Worm (Caenorhabditis elegans) whole organism, mixed stage, embryonic: ENCODE measurements around the gene F35D2.3.

Experiments used
- bed-3 ChIP-seq: fragments of 200-800 bp; sonication (Bioruptor generic); optimal IDR thresholded peaks from 3 replicates; lab custom pipeline; 2018; ENCODE audit warnings: mild to moderate bottlenecking, missing genetic modification characterization, moderate library complexity, missing compliant biosample characterization
- ceh-39 ChIP-seq: fragments of 150-350 bp; optimal IDR thresholded peaks from 2 replicates; lab custom pipeline; 2014; ENCODE audit warnings: missing biosample characterization, missing genetic modification characterization
- ceh-43 ChIP-seq: fragments of 200-800 bp; sonication (Bioruptor generic); optimal IDR thresholded peaks from 2 replicates; lab custom pipeline; 2018; ENCODE audit warnings: mild to moderate bottlenecking, missing genetic modification characterization, moderate library complexity, missing compliant biosample characterization
- ceh-83 ChIP-seq: fragments of 200-800 bp; sonication (Bioruptor generic); optimal IDR thresholded peaks from 2 replicates; lab custom pipeline; 2018; ENCODE audit warnings: mild to moderate bottlenecking, missing genetic modification characterization, missing compliant biosample characterization
- ces-1 ChIP-seq: fragments of 150-350 bp; optimal IDR thresholded peaks from 2 replicates; lab custom pipeline; 2014; ENCODE audit warnings: missing biosample characterization, missing genetic modification reagents, missing genetic modification characterization
- cnd-1 ChIP-seq: fragments of 200-800 bp; sonication (Bioruptor generic); optimal IDR thresholded peaks from 2 replicates; lab custom pipeline; 2018; ENCODE audit warnings: mild to moderate bottlenecking, missing genetic modification characterization, missing compliant biosample characterization
- drap-1 ChIP-seq: fragments of 200-800 bp; sonication (Bioruptor generic); optimal IDR thresholded peaks from 3 replicates; lab custom pipeline; 2018; ENCODE audit warnings: mild to moderate bottlenecking, missing genetic modification characterization, missing compliant biosample characterization
- elt-1 ChIP-seq: sonication (generic microtip); optimal IDR thresholded peaks from 2 replicates; lab custom pipeline; 2017; ENCODE audit warnings: missing genetic modification characterization, mild to moderate bottlenecking, missing compliant biosample characterization, antibody characterized with exemption, moderate library complexity, borderline replicate concordance; ENCODE audit not compliant: insufficient read depth
- elt-3 ChIP-seq: fragments of 150-350 bp; optimal IDR thresholded peaks from 2 replicates; lab custom pipeline; 2014; ENCODE audit warnings: missing biosample characterization, missing genetic modification characterization
- flh-1 ChIP-seq: fragments of 200-800 bp; sonication (Bioruptor generic); optimal IDR thresholded peaks from 2 replicates; lab custom pipeline; 2018; ENCODE audit warnings: mild to moderate bottlenecking, missing genetic modification characterization, moderate library complexity, missing compliant biosample characterization
- ham-2 ChIP-seq: fragments of 200-800 bp; sonication (Bioruptor generic); optimal IDR thresholded peaks from 2 replicates; lab custom pipeline; 2018; ENCODE audit warnings: mild to moderate bottlenecking, missing genetic modification characterization, missing compliant biosample characterization
- hlh-1 ChIP-seq: fragments of 150-350 bp; optimal IDR thresholded peaks from 2 replicates; lab custom pipeline; 2014; ENCODE audit warnings: missing biosample characterization, missing genetic modification reagents, missing genetic modification characterization
- lin-13 ChIP-seq: fragments of 150-350 bp; optimal IDR thresholded peaks from 2 replicates; lab custom pipeline; 2014; ENCODE audit warnings: missing biosample characterization, missing genetic modification characterization
- lin-32 ChIP-seq: fragments of 200-800 bp; sonication (Bioruptor generic); optimal IDR thresholded peaks from 2 replicates; lab custom pipeline; 2018; ENCODE audit warnings: mild to moderate bottlenecking, missing genetic modification characterization, missing compliant biosample characterization
- lsy-2 ChIP-seq: fragments of 150-350 bp; optimal IDR thresholded peaks from 2 replicates; lab custom pipeline; 2014; ENCODE audit warnings: missing biosample characterization, missing genetic modification characterization
- mab-5 ChIP-seq: fragments of 150-350 bp; optimal IDR thresholded peaks from 2 replicates; lab custom pipeline; 2014; ENCODE audit warnings: missing biosample characterization, missing genetic modification characterization
- mep-1 ChIP-seq: fragments of 150-350 bp; optimal IDR thresholded peaks from 2 replicates; lab custom pipeline; 2017; ENCODE audit warnings: missing biosample characterization, missing genetic modification reagents, missing genetic modification characterization, inconsistent platforms
- mls-2 ChIP-seq: sonication (generic microtip); optimal IDR thresholded peaks from 2 replicates; lab custom pipeline; 2016; ENCODE audit warnings: mild to moderate bottlenecking, missing genetic modification characterization, moderate library complexity, missing compliant biosample characterization
- nhr-12 ChIP-seq: fragments of 150-350 bp; optimal IDR thresholded peaks from 2 replicates; lab custom pipeline; 2014; ENCODE audit warnings: missing biosample characterization, missing genetic modification characterization
- nhr-2 ChIP-seq: fragments of 150-350 bp; optimal IDR thresholded peaks from 2 replicates; lab custom pipeline; 2014; ENCODE audit warnings: missing biosample characterization, missing genetic modification characterization
- nhr-76 ChIP-seq: sonication (generic microtip); optimal IDR thresholded peaks from 2 replicates; lab custom pipeline; 2017; ENCODE audit warnings: missing biosample characterization, missing genetic modification characterization
- pha-4 ChIP-seq: fragments of 150-350 bp; optimal IDR thresholded peaks from 2 replicates; lab custom pipeline; 2018; ENCODE audit warnings: missing biosample characterization, missing genetic modification reagents, missing genetic modification characterization
- snpc-4 ChIP-seq: fragments of 150-350 bp; optimal IDR thresholded peaks from 2 replicates; lab custom pipeline; 2014; ENCODE audit warnings: missing biosample characterization, missing genetic modification characterization
- sptf-1 ChIP-seq: sonication (generic microtip); optimal IDR thresholded peaks from 2 replicates; lab custom pipeline; 2017; ENCODE audit warnings: mild to moderate bottlenecking, missing genetic modification characterization, moderate library complexity, missing compliant biosample characterization
- tbx-8 ChIP-seq: fragments of 200-800 bp; sonication (Bioruptor generic); optimal IDR thresholded peaks from 2 replicates; lab custom pipeline; 2018; ENCODE audit warnings: mild to moderate bottlenecking, missing genetic modification characterization, moderate library complexity, missing compliant biosample characterization
- unc-120 ChIP-seq: sonication (generic microtip); optimal IDR thresholded peaks from 2 replicates; lab custom pipeline; 2017; ENCODE audit warnings: missing genetic modification characterization, missing compliant biosample characterization; ENCODE audit not compliant: poor library complexity, severe bottlenecking
- unc-39 ChIP-seq: fragments of 150-350 bp; optimal IDR thresholded peaks from 2 replicates; lab custom pipeline; 2014; ENCODE audit warnings: missing biosample characterization, missing genetic modification characterization
- unc-62 ChIP-seq: fragments of 150-350 bp; optimal IDR thresholded peaks from 2 replicates; lab custom pipeline; 2014; ENCODE audit warnings: missing biosample characterization, missing genetic modification reagents, missing genetic modification characterization
- ztf-11 ChIP-seq: fragments of 150-350 bp; optimal IDR thresholded peaks from 2 replicates; lab custom pipeline; 2014; ENCODE audit warnings: missing biosample characterization, missing genetic modification characterization

The F35D2.3 gene

ce11 chrII:7570305-7570704 is at the start of gene F35D2.3:
TSS of gene F35D2.3 (plus strand) at chrII:7570605.
- no peak for TF ChIP-seq hlh-1
- no peak for TF ChIP-seq flh-1
- no peak for TF ChIP-seq nhr-76 (tag; lab: Kevin White, UChicago)
- TF ChIP-seq nhr-12 (tag; lab: Kevin White, UChicago), result no peak
- TF ChIP-seq ceh-39 (tag; lab: Kevin White, UChicago), result no peak
- no peak for TF ChIP-seq snpc-4 (tag; lab: Kevin White, UChicago)
- TF ChIP-seq ces-1 (GFP tag; lab: Kevin White, UChicago), result no peak
- TF ChIP-seq bed-3 (GFP tag; lab: Kevin White, UChicago), result no peak
- TF ChIP-seq nhr-2 (tag; lab: Kevin White, UChicago), result no peak
- TF ChIP-seq drap-1 (GFP tag; lab: Kevin White, UChicago), result no peak
- no peak for TF ChIP-seq unc-62
- no peak for TF ChIP-seq mls-2 (tag; lab: Kevin White, UChicago)
- TF ChIP-seq elt-3 (tag; lab: Kevin White, UChicago), result no peak
- no peak for TF ChIP-seq sptf-1
- no peak for TF ChIP-seq pha-4 (tag; lab: Kevin White, UChicago)

- no peak for TF ChIP-seq elt-1 (tag; lab: Kevin White, UChicago)
- no peak for TF ChIP-seq mep-1
- TF ChIP-seq lin-13 (tag; lab: Kevin White, UChicago), result no peak
- TF ChIP-seq nhr-12 (tag; lab: Kevin White, UChicago), result no peak
- no peak for TF ChIP-seq lsy-2 (tag; lab: Kevin White, UChicago)
- no peak for TF ChIP-seq ham-2 (GFP tag; lab: Kevin White, UChicago)
- no peak for TF ChIP-seq unc-120
- no peak for TF ChIP-seq lin-32 (GFP tag; lab: Kevin White, UChicago)
- no peak for TF ChIP-seq ztf-11 (tag; lab: Kevin White, UChicago)
- no peak for TF ChIP-seq bed-3 (GFP tag; lab: Kevin White, UChicago)
- no peak for TF ChIP-seq unc-39 (tag; lab: Kevin White, UChicago)
- no peak for TF ChIP-seq cnd-1 (tag; lab: Kevin White, UChicago)
These were observed 49.0 kb upstream of the F35D2.3 start for ce11 chrII:7521420-7521819.

DNA sequence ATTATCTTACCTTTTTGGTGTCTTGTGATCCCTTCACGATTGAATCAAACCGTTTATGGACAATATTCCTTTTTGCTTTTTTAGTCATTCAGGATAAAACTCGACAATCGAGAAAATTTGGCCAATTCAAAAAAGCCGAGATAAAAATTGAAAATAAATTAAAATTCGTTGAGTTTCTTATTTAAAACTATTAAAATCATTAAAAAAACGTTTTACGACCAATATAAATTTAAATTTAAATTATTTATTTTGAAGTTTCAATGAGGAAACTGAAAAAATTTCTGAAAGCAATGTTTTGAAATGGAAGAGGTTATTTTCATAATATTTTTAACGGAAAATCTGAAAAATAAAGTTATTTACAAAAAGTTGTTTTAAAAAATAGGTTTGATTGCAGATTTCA is 47.1 kb upstream of the F35D2.3 start, which contains the start of gene ZK1290.15:
Gene ZK1290.15 (plus strand): TSS at position 301 of the 400 bp plus-strand sequence.
- TF ChIP-seq tbx-8 (GFP tag; lab: Kevin White, UChicago) (no peak), ceh-83 (GFP tag; lab: Kevin White, UChicago) (no peak), mep-1 (no peak), lsy-2 (tag; lab: Kevin White, UChicago) (no peak), cnd-1 (tag; lab: Kevin White, UChicago) (no peak), ces-1 (GFP tag; lab: Kevin White, UChicago) (no peak), lin-13 (tag; lab: Kevin White, UChicago) (no peak), hlh-1 (no peak), snpc-4 (tag; lab: Kevin White, UChicago) (no peak)

DNA sequence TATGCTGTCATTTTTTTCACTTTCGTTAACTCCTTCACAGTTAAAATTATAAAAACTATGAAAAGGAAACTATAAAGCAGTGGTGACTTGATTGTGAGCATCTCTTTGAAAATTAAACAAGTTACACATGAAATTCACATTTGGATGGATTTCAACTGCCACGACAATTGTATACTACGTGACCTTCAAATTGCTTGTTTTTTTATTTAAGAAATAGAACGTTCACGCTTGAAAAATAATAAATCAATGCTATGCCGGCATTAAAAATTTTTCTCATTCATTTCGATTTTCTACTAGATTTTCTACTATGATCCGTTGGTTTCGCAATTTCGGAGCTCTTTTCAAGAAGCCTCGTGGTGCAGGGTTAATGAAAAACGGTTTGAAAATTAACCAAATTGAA is 44.9 kb upstream of the F35D2.3 start, which contains the start of the genes ZK1290.7 and rnh-1.1:
Gene ZK1290.7 (minus strand): TSS at position 101 of the 400 bp plus-strand sequence.
Gene rnh-1.1 (plus strand): TSS at position 281 of the 400 bp plus-strand sequence.
- TF ChIP-seq elt-3 (tag; lab: Kevin White, UChicago), result no peak
- TF ChIP-seq mab-5 (tag; lab: Kevin White, UChicago), result no peak
- no peak for TF ChIP-seq elt-1 (tag; lab: Kevin White, UChicago)
- TF ChIP-seq mep-1, result no peak

- TF ChIP-seq ceh-83 (GFP tag; lab: Kevin White, UChicago) (no peak), mls-2 (tag; lab: Kevin White, UChicago) (no peak), nhr-12 (tag; lab: Kevin White, UChicago) (no peak), snpc-4 (tag; lab: Kevin White, UChicago) (no peak), sptf-1 (no peak), unc-120 (no peak), ceh-43 (GFP tag; lab: Kevin White, UChicago) (no peak), elt-3 (tag; lab: Kevin White, UChicago) (no peak), lsy-2 (tag; lab: Kevin White, UChicago) (no peak)
These were observed 42.2 kb upstream of the F35D2.3 start for ce11 chrII:7528210-7528609.
